Worm (Caenorhabditis elegans) whole organism, midembryonic: Measurements from ENCODE around the gene unc-80.

Source experiments
- T22C8.4 ChIP-seq: fragments of 200-800 bp; sonication (Bioruptor generic); IDR thresholded peaks from 2 replicates; pipeline ENCODE4 v1.3.6; 2022; ENCODE audit warnings: missing genetic modification characterization, missing compliant biosample characterization
- cog-1 ChIP-seq: sonication (generic microtip); optimal IDR thresholded peaks from 2 replicates; lab custom pipeline; 2016; ENCODE audit warnings: missing genetic modification characterization, missing compliant biosample characterization
- flt-1 ChIP-seq: fragments of 200-800 bp; sonication (Bioruptor generic); IDR thresholded peaks from 2 replicates; pipeline ENCODE4 v1.3.6; 2022; ENCODE audit warnings: missing genetic modification characterization, missing compliant biosample characterization
- klf-2 ChIP-seq: fragments of 200-800 bp; sonication (Bioruptor generic); conservative IDR thresholded peaks from 2 replicates; pipeline ENCODE4 v1.3.6; 2022; ENCODE audit warnings: missing genetic modification reagents, missing genetic modification characterization, missing compliant biosample characterization
- med-1 ChIP-seq: sonication (generic microtip); optimal IDR thresholded peaks from 2 replicates; lab custom pipeline; 2017; ENCODE audit warnings: missing genetic modification characterization, mild to moderate bottlenecking, missing compliant biosample characterization, antibody characterized with exemption, missing genetic modification reagents; ENCODE audit not compliant: insufficient read depth
- ref-1 ChIP-seq: fragments of 200-800 bp; sonication (Bioruptor generic); conservative IDR thresholded peaks from 2 replicates; pipeline ENCODE4 v1.3.6; 2022; ENCODE audit warnings: missing genetic modification reagents, missing genetic modification characterization, missing compliant biosample characterization
- tab-1 ChIP-seq: fragments of 200-800 bp; sonication (Bioruptor generic); IDR thresholded peaks from 2 replicates; pipeline ENCODE4 v1.3.6; 2022; ENCODE audit warnings: missing genetic modification characterization, missing compliant biosample characterization
- ztf-23 ChIP-seq: fragments of 200-800 bp; sonication (Bioruptor generic); IDR thresholded peaks from 2 replicates; pipeline ENCODE4 v1.3.6; 2022; ENCODE audit warnings: missing genetic modification reagents, missing genetic modification characterization, missing compliant biosample characterization
- ztf-29 ChIP-seq: fragments of 200-800 bp; sonication (Bioruptor generic); IDR thresholded peaks from 2 replicates; pipeline ENCODE4 v1.3.6; 2022; ENCODE audit warnings: missing genetic modification reagents, missing genetic modification characterization, missing compliant biosample characterization

The unc-80 gene

DNA sequence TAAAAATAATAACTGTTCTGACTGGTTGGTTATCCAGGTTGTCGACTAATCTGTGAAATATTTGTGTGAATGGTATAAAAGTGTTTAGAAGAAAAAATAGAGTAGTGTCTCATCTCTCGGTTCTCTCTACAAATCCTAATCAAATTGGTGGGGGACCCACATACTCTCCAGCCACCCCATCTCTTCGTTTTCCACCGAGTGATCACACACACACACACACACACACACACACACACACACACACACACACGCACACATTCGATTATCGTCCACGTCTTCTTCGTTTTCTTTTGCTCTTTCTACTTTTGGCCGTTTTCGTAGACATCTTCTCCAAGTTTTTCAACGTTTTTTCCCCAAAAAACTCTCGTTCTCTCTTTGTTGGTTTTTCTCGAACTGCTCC, 6.3 kb upstream of the unc-80 start:
- TF ChIP-seq cog-1 (no peak), ztf-29 (GFP tag; lab: Robert Waterston, UW) (no peak), T22C8.4 (GFP tag; lab: Robert Waterston, UW) (no peak)

DNA sequence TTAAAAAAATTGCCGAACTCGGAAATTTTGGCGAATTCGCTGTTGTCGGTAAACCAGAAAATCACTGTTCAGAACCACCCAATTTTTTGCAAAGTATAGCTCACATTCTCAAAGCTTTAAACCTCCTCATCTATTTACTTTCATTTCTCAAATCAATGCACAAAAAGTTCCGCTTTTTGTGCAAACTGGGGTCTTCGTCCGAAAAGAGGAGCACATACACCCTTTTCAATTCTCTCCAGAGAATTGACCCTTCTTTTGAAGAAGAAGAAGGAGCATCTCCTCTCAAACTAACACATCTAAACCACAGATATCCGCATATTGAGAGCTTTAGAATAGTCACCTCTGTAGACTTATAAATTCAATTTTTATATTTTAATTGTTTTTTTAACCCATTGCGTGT, 4.1 kb upstream of the unc-80 start:
- no peak for TF ChIP-seq tab-1 (GFP tag; lab: Robert Waterston, UW)
- no peak for TF ChIP-seq ref-1 (GFP tag; lab: Robert Waterston, UW)
- no peak for TF ChIP-seq T22C8.4 (GFP tag; lab: Robert Waterston, UW)
- no peak for TF ChIP-seq med-1
- TF ChIP-seq ztf-29 (GFP tag; lab: Robert Waterston, UW), result no peak
- TF ChIP-seq cog-1, result no peak
- no peak for TF ChIP-seq ztf-23 (GFP tag; lab: Robert Waterston, UW)
- TF ChIP-seq klf-2 (GFP tag; lab: Robert Waterston, UW), result no peak
- TF ChIP-seq flt-1 (GFP tag; lab: Robert Waterston, UW), result no peak

DNA sequence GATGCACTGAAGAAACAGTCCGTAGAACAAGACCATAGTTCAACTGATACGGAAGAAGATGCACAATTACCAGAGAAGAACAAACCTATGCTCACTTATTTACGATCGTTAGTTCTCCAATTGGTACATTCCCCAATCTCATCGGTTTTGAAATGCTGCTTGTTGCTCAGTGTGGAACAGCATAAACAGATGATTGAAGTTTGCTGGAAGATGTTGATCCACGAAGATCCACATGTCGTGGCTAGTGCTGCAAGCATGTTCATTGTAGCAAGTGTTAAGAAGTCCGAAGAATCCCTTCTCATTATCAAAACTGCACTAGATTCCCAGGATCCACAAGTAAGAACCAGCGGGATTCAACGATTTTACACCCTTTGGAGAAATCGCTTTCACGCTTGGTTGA, 12.5 kb downstream of the unc-80 start:
- no peak for TF ChIP-seq cog-1
- TF ChIP-seq T22C8.4 (GFP tag; lab: Robert Waterston, UW), result no peak
- TF ChIP-seq med-1, result no peak
- no peak for TF ChIP-seq ztf-23 (GFP tag; lab: Robert Waterston, UW)
- TF ChIP-seq flt-1 (GFP tag; lab: Robert Waterston, UW), result no peak
- no peak for TF ChIP-seq klf-2 (GFP tag; lab: Robert Waterston, UW)
- no peak for TF ChIP-seq ztf-29 (GFP tag; lab: Robert Waterston, UW)
- TF ChIP-seq tab-1 (GFP tag; lab: Robert Waterston, UW), result no peak
- no peak for TF ChIP-seq ref-1 (GFP tag; lab: Robert Waterston, UW)

DNA sequence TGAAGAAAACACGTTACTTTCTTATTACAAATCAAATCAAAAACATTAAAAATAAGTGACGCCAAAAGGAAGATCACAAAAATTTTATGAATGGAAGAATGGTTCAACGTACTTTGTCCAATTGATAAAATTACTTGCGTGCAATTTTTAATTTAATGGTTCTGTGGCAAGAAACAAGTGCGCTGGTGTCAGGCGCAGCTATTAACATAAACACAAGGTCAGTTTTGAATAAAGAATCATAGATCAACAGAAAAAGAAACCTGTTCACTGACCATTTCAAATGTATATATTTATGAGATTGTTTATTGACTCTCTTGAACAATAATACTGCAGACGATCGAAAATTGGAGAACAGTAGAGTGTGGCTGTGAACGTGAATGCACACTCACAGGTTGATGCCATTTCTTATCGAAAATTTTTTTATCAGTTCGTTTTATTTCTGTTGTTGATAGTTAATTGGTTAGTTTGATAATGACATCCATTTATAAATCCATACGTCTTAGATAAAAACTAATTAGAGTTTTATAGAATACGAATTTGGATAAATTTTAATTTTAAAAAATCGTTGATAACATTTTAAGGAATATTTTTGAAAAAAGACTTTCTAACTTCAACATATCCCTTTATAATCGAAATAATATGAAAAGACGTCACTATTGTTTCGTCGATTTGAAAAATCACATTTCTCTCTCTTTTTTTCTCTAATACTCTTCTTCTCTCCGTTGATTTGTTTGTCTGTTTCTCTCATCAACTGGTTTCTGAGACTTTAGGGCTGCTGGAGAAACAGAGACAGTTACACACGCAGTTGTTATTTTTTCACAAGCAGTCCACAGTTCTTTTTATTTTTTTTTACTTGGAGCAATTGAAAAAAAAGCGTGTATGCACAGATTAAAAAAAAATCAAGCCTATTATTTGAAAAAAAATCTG, 24.0 kb downstream of the unc-80 start, which contains the start of gene amx-3:
Gene amx-3 (minus strand): TSS at position 548 of the 927 bp plus-strand sequence.
- TF ChIP-seq klf-2 (GFP tag; lab: Robert Waterston, UW) (no peak), ztf-23 (GFP tag; lab: Robert Waterston, UW) (no peak), ztf-29 (GFP tag; lab: Robert Waterston, UW) (no peak)

DNA sequence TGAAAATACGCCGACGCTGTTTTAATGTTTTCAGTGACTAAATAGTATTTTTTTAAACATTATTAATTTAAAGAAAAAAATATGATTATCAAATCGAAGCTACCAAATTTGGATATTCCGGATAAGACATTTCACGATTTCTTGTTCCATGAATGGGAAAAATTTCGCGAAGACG, 24.6 kb downstream of the unc-80 start, which contains the start of gene acs-12:
Gene acs-12 (plus strand): TSS at position 76 of the 175 bp plus-strand sequence.
- no peak for TF ChIP-seq cog-1
- TF ChIP-seq klf-2 (GFP tag; lab: Robert Waterston, UW), result no peak
- no peak for TF ChIP-seq flt-1 (GFP tag; lab: Robert Waterston, UW)
- TF ChIP-seq tab-1 (GFP tag; lab: Robert Waterston, UW), result no peak
- no peak for TF ChIP-seq T22C8.4 (GFP tag; lab: Robert Waterston, UW)
- no peak for TF ChIP-seq med-1
- no peak for TF ChIP-seq ztf-29 (GFP tag; lab: Robert Waterston, UW)
- no peak for TF ChIP-seq ztf-23 (GFP tag; lab: Robert Waterston, UW)
- no peak for TF ChIP-seq ref-1 (GFP tag; lab: Robert Waterston, UW)

DNA sequence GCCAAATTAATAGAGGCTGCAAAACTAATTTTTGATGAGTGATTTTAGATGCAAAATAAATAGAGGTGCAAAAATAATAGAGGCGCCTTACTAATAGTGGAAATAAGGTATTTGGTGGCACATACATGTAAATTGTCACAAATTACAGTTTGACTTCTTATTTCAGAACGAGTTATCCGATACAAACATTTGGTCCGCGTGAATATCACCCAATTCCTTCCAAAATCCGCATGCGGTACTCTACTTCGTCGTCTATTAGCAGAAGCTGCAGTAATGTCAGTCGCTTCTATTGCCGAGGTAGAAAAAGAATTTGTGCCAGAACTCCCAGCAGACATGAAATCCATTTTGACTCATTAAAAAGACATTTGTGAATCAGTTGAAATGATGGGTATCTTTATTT, 27.6 kb downstream of the unc-80 start:
- TF ChIP-seq T22C8.4 (GFP tag; lab: Robert Waterston, UW), result no peak
- no peak for TF ChIP-seq klf-2 (GFP tag; lab: Robert Waterston, UW)
- no peak for TF ChIP-seq ztf-29 (GFP tag; lab: Robert Waterston, UW)
- TF ChIP-seq tab-1 (GFP tag; lab: Robert Waterston, UW), result no peak
- no peak for TF ChIP-seq med-1
- TF ChIP-seq ztf-23 (GFP tag; lab: Robert Waterston, UW), result no peak
- TF ChIP-seq cog-1, result no peak
- TF ChIP-seq flt-1 (GFP tag; lab: Robert Waterston, UW), result no peak
- no peak for TF ChIP-seq ref-1 (GFP tag; lab: Robert Waterston, UW)

DNA sequence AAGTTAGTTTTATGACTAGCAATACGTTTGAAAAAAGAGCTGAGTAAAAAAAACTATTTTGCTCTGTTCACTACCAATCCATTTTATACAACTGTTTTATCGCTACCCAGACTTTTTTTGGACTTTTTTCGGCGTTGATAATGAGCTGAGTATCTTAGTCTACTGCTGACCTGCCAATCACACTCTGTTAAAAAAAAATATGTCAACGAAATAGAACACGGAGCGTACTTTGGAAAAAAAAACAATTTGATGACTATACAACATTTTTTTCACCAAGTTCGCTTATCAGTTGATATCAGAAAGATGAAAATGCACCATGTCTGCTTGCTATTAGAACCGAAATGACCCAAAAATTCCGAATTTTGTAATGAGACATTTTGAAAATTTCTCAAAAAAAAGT, 30.4 kb downstream of the unc-80 start:
- TF ChIP-seq ztf-29 (GFP tag; lab: Robert Waterston, UW), result no peak
- no peak for TF ChIP-seq ztf-23 (GFP tag; lab: Robert Waterston, UW)
- no peak for TF ChIP-seq klf-2 (GFP tag; lab: Robert Waterston, UW)
- no peak for TF ChIP-seq flt-1 (GFP tag; lab: Robert Waterston, UW)
- TF ChIP-seq ref-1 (GFP tag; lab: Robert Waterston, UW), result no peak
- TF ChIP-seq tab-1 (GFP tag; lab: Robert Waterston, UW), result no peak
- no peak for TF ChIP-seq T22C8.4 (GFP tag; lab: Robert Waterston, UW)
- TF ChIP-seq cog-1, result no peak

DNA sequence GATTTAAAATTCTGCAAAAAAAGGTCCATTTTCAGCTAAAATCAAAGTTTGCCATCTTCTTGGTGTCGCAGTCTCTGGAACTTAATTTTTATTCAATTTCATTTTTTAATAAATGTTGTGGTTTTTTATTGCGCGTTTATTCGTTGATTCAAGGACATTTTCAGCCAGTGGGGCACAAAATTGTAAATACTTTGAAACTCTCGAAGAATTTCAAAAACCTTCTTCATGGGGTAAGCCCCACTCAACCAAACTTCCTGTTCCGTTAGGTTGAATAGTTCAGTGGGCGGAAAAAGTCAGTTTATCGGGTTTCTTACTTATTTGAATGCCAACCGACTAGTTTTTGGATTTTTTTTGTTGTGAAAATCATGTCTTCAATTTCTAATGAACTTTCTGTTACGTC, 30.8 kb downstream of the unc-80 start, which contains the start of gene ttll-9:
Gene ttll-9 (plus strand): TSS at position 301 of the 400 bp plus-strand sequence.
- no peak for TF ChIP-seq ref-1 (GFP tag; lab: Robert Waterston, UW)
- no peak for TF ChIP-seq tab-1 (GFP tag; lab: Robert Waterston, UW)
- no peak for TF ChIP-seq ztf-23 (GFP tag; lab: Robert Waterston, UW)
- TF ChIP-seq med-1, result no peak
- no peak for TF ChIP-seq ztf-29 (GFP tag; lab: Robert Waterston, UW)
- TF ChIP-seq flt-1 (GFP tag; lab: Robert Waterston, UW), result no peak
- no peak for TF ChIP-seq klf-2 (GFP tag; lab: Robert Waterston, UW)
- TF ChIP-seq cog-1, result no peak
- TF ChIP-seq T22C8.4 (GFP tag; lab: Robert Waterston, UW), result no peak

DNA sequence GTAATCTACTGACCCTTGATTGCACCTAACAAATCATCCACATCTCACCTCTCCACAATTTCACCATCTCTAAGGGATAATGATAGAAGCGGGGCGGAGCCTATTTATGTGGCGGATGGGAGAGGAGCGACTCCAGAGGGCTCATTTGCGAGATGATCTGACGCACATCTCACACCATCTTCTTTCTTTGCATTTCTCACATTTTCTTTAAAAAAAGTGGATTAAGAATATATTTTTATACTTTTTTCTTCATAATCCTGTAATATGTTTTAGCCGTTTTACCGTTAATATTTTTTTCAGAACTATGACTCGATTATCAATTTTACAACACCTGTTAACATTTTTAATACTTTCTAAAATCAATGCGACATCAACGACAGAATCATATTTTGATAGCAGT, 35.8 kb downstream of the unc-80 start, which contains the start of gene pbo-5:
Gene pbo-5 (plus strand): TSS at position 301 of the 400 bp plus-strand sequence.
- TF ChIP-seq T22C8.4 (GFP tag; lab: Robert Waterston, UW) (no peak), tab-1 (GFP tag; lab: Robert Waterston, UW) (no peak), med-1 (no peak), ztf-29 (GFP tag; lab: Robert Waterston, UW) (no peak), cog-1 (no peak), klf-2 (GFP tag; lab: Robert Waterston, UW) (no peak), ref-1 (GFP tag; lab: Robert Waterston, UW) (no peak), ztf-23 (GFP tag; lab: Robert Waterston, UW) (no peak), flt-1 (GFP tag; lab: Robert Waterston, UW) (no peak)
